Worm (Caenorhabditis elegans) whole organism, midembryonic: ENCODE results near the gene ttn-1.
A peak's percentile ranks its signal among the peaks of the same experiment; 100 is the strongest.

ENCODE experiments used
- T22C8.4 ChIP-seq: fragments of 200-800 bp; sonication (Bioruptor generic); IDR thresholded peaks from 2 replicates; pipeline ENCODE4 v1.3.6; 2022; ENCODE audit warnings: missing genetic modification characterization, missing compliant biosample characterization
- cog-1 ChIP-seq: sonication (generic microtip); optimal IDR thresholded peaks from 2 replicates; lab custom pipeline; 2016; ENCODE audit warnings: missing genetic modification characterization, missing compliant biosample characterization
- flt-1 ChIP-seq: fragments of 200-800 bp; sonication (Bioruptor generic); IDR thresholded peaks from 2 replicates; pipeline ENCODE4 v1.3.6; 2022; ENCODE audit warnings: missing genetic modification characterization, missing compliant biosample characterization
- klf-2 ChIP-seq: fragments of 200-800 bp; sonication (Bioruptor generic); conservative IDR thresholded peaks from 2 replicates; pipeline ENCODE4 v1.3.6; 2022; ENCODE audit warnings: missing genetic modification reagents, missing genetic modification characterization, missing compliant biosample characterization
- med-1 ChIP-seq: sonication (generic microtip); optimal IDR thresholded peaks from 2 replicates; lab custom pipeline; 2017; ENCODE audit warnings: missing genetic modification characterization, mild to moderate bottlenecking, missing compliant biosample characterization, antibody characterized with exemption, missing genetic modification reagents; ENCODE audit not compliant: insufficient read depth
- tab-1 ChIP-seq: fragments of 200-800 bp; sonication (Bioruptor generic); IDR thresholded peaks from 2 replicates; pipeline ENCODE4 v1.3.6; 2022; ENCODE audit warnings: missing genetic modification characterization, missing compliant biosample characterization
- ztf-23 ChIP-seq: fragments of 200-800 bp; sonication (Bioruptor generic); IDR thresholded peaks from 2 replicates; pipeline ENCODE4 v1.3.6; 2022; ENCODE audit warnings: missing genetic modification reagents, missing genetic modification characterization, missing compliant biosample characterization
- ztf-29 ChIP-seq: fragments of 200-800 bp; sonication (Bioruptor generic); IDR thresholded peaks from 2 replicates; pipeline ENCODE4 v1.3.6; 2022; ENCODE audit warnings: missing genetic modification reagents, missing genetic modification characterization, missing compliant biosample characterization

DNA sequence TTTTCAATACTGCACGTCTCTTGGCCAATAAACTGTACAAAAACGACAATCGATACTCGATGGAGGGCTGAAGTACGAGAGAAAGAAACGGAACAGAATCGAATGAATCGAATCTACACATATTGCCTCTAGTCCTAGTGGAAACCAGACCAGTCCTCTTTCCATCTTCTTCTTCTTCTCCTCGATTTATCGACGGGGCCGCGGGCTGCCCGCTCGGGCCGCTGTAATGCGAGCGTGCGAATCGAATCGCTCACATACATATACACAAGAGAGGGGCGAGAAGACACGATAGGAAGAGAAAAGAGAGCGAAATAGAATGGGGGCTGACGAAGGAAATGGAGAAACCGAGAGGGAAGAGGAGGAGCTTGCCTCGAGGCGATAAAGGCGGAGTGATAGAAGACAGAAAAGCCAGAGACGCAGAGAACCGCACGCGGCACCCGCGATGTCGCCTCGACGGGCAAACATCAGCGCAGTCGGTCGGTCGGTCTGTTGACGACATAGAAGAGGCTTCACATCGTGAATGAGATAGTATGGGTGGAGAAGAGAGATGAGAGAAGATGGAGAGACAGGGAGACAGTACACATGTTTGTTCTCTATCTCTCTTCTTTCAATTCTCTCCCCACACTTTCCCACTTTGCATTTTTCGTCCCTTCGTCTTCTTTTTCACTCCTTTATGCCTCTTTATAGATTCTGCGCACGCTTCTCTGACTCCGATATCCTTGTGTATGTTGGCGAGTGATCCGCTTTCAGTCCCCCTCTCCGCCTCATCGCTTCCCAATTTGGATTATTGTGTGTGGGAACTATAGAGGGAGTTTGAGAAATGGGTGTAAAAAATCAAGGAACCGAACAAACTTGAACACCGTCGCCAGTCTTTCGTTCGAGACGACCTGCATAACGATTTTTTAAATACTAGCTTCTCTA is 25.2 kb upstream of the ttn-1 start:
- TF ChIP-seq T22C8.4 (GFP tag; lab: Robert Waterston, UW) (peak; percentile 53; the same call in 1 of the 2 replicates), cog-1 (tag; lab: Kevin White, UChicago) (peak; percentile 96), klf-2 (GFP tag; lab: Robert Waterston, UW) (0 out of 2 replicates have a peak, but pooled peaks have one; percentile 15), ztf-29 (GFP tag; lab: Robert Waterston, UW) (no peak), tab-1 (no peak), med-1 (GFP tag; lab: Kevin White, UChicago) (no peak), flt-1 (GFP tag; lab: Robert Waterston, UW) (peak; percentile 48), ztf-23 (GFP tag; lab: Robert Waterston, UW) (0 out of 2 replicates have a peak, but pooled peaks have one; percentile 12)
